Worm (Caenorhabditis elegans) whole organism, L4 larva: Measurements from ENCODE around the gene ints-5.

Source experiments
- F37D6.2 ChIP-seq: sonication (generic microtip); optimal IDR thresholded peaks from 2 replicates; lab custom pipeline; 2016; ENCODE audit warnings: mild to moderate bottlenecking, missing genetic modification characterization, missing compliant biosample characterization
- F49E8.2 ChIP-seq: sonication (generic microtip); optimal IDR thresholded peaks from 2 replicates; lab custom pipeline; 2016; ENCODE audit warnings: missing compliant biosample characterization, mild to moderate bottlenecking, missing genetic modification characterization, borderline replicate concordance
- T26A8.4 ChIP-seq: fragments of 200-800 bp; sonication (Bioruptor generic); IDR thresholded peaks from 2 replicates; pipeline ENCODE4 v1.3.6; 2022; ENCODE audit warnings: missing genetic modification characterization, missing compliant biosample characterization
- Y105C5A.15 ChIP-seq: fragments of 200-800 bp; sonication (Bioruptor generic); IDR thresholded peaks from 2 replicates; pipeline ENCODE4 v1.3.6; 2022; ENCODE audit warnings: missing genetic modification characterization, missing compliant biosample characterization
- Y48G9A.11 ChIP-seq: fragments of 200-800 bp; sonication (Bioruptor generic); IDR thresholded peaks from 2 replicates; pipeline ENCODE4 v1.3.6; 2022; ENCODE audit warnings: missing genetic modification reagents, missing genetic modification characterization, missing compliant biosample characterization
- Y5F2A.4 ChIP-seq: fragments of 200-800 bp; sonication (Bioruptor generic); optimal IDR thresholded peaks from 2 replicates; lab custom pipeline; 2018; ENCODE audit warnings: mild to moderate bottlenecking, missing genetic modification characterization, missing compliant biosample characterization
- Y75B8A.6 ChIP-seq: fragments of 200-800 bp; sonication (Bioruptor generic); IDR thresholded peaks from 2 replicates; pipeline ENCODE4 v1.3.6; 2022; ENCODE audit warnings: missing genetic modification reagents, missing genetic modification characterization, missing compliant biosample characterization
- ZK337.2 ChIP-seq: fragments of 200-800 bp; sonication (Bioruptor generic); IDR thresholded peaks from 2 replicates; pipeline ENCODE4 v1.3.6; 2022; ENCODE audit warnings: missing genetic modification reagents, missing genetic modification characterization, missing compliant biosample characterization
- ZK546.5 ChIP-seq, 2 experiments: sonication (generic microtip); optimal IDR thresholded peaks; 2 replicates each; lab custom pipeline; 2017; ENCODE audit warnings: missing biosample characterization in 2 of 2, missing genetic modification characterization in 2 of 2
- aly-2 ChIP-seq: sonication (generic microtip); optimal IDR thresholded peaks from 2 replicates; lab custom pipeline; 2018; ENCODE audit warnings: missing biosample characterization, missing genetic modification characterization
- attf-4 ChIP-seq: sonication (generic microtip); optimal IDR thresholded peaks from 3 replicates; lab custom pipeline; 2017; ENCODE audit warnings: missing biosample characterization, missing genetic modification characterization
- ceh-28 ChIP-seq: fragments of 150-350 bp; optimal IDR thresholded peaks from 2 replicates; lab custom pipeline; 2014; ENCODE audit warnings: missing biosample characterization, missing genetic modification reagents, missing genetic modification characterization
- ceh-32 ChIP-seq: sonication (generic microtip); optimal IDR thresholded peaks from 2 replicates; lab custom pipeline; 2016; ENCODE audit warnings: mild to moderate bottlenecking, missing genetic modification characterization, missing compliant biosample characterization; ENCODE audit not compliant: poor library complexity
- ceh-44 ChIP-seq: fragments of 200-800 bp; sonication (Bioruptor generic); IDR thresholded peaks from 2 replicates; pipeline ENCODE4 v1.3.6; 2022; ENCODE audit warnings: missing genetic modification reagents, missing genetic modification characterization, missing compliant biosample characterization
- ctbp-1 ChIP-seq: fragments of 200-800 bp; sonication (Bioruptor generic); IDR thresholded peaks from 2 replicates; pipeline ENCODE4 v1.3.6; 2022; ENCODE audit warnings: missing genetic modification reagents, missing genetic modification characterization, missing compliant biosample characterization
- daf-19 ChIP-seq: fragments of 200-800 bp; sonication (Bioruptor generic); conservative IDR thresholded peaks from 2 replicates; pipeline ENCODE4 v1.3.6; 2022; ENCODE audit warnings: missing genetic modification characterization, missing compliant biosample characterization
- dmd-6 ChIP-seq: fragments of 200-800 bp; sonication (Bioruptor generic); IDR thresholded peaks from 2 replicates; pipeline ENCODE4 v1.3.6; 2022; ENCODE audit warnings: missing genetic modification reagents, missing genetic modification characterization, missing compliant biosample characterization
- dmd-9 ChIP-seq: fragments of 200-800 bp; sonication (Bioruptor generic); IDR thresholded peaks from 2 replicates; pipeline ENCODE4 v1.3.6; 2022; ENCODE audit warnings: missing genetic modification reagents, missing genetic modification characterization, missing compliant biosample characterization
- egl-43 ChIP-seq: fragments of 200-800 bp; sonication (Bioruptor generic); IDR thresholded peaks from 2 replicates; pipeline ENCODE4 v1.3.6; 2022; ENCODE audit warnings: missing genetic modification reagents, missing genetic modification characterization, missing compliant biosample characterization
- fkh-10 ChIP-seq: fragments of 150-350 bp; optimal IDR thresholded peaks from 2 replicates; lab custom pipeline; 2014; ENCODE audit warnings: missing biosample characterization, missing genetic modification reagents, missing genetic modification characterization
- hif-1 ChIP-seq, 2 experiments: sonication (generic microtip); optimal IDR thresholded peaks; 2 replicates each; lab custom pipeline; 2016 to 2017; ENCODE audit warnings: missing compliant biosample characterization in 2 of 2, missing genetic modification characterization in 2 of 2, missing genetic modification reagents in 2 of 2, missing genotype in 2 of 2, mild to moderate bottlenecking in 1 of 2
- jun-1 ChIP-seq: fragments of 150-350 bp; optimal IDR thresholded peaks from 2 replicates; lab custom pipeline; 2014; ENCODE audit warnings: missing biosample characterization, missing genetic modification reagents, missing genetic modification characterization
- lin-1 ChIP-seq: fragments of 200-800 bp; sonication (Bioruptor generic); IDR thresholded peaks from 2 replicates; pipeline ENCODE4 v1.3.6; 2022; ENCODE audit warnings: missing genetic modification reagents, missing genetic modification characterization, missing compliant biosample characterization
- lin-15B ChIP-seq: fragments of 150-350 bp; sonication (generic microtip); optimal IDR thresholded peaks from 3 replicates; lab custom pipeline; 2014; ENCODE audit warnings: missing biosample characterization, missing genetic modification characterization
- lin-39 ChIP-seq: fragments of 150-350 bp; optimal IDR thresholded peaks from 2 replicates; lab custom pipeline; 2014; ENCODE audit warnings: missing biosample characterization, missing genetic modification reagents, missing genetic modification characterization
- madf-5 ChIP-seq, 2 experiments: fragments of 200-800 bp; sonication (Bioruptor generic); IDR thresholded peaks; 2 replicates each; pipeline ENCODE4 v1.3.6; 2022; ENCODE audit warnings: missing compliant biosample characterization in 2 of 2, missing genetic modification characterization in 2 of 2
- madf-9 ChIP-seq: fragments of 200-800 bp; sonication (Bioruptor generic); conservative IDR thresholded peaks from 2 replicates; pipeline ENCODE4 v1.3.6; 2022; ENCODE audit warnings: missing genetic modification reagents, missing genetic modification characterization, missing compliant biosample characterization
- mdl-1 ChIP-seq, 2 experiments: fragments of 150-350 bp in 1 of 2; sonication (generic microtip) in 1 of 2; optimal IDR thresholded peaks; 2 replicates each; lab custom pipeline; 2014 to 2017; ENCODE audit warnings: missing biosample characterization in 2 of 2, missing genetic modification characterization in 2 of 2
- mdt-29 ChIP-seq: fragments of 200-800 bp; sonication (Bioruptor generic); IDR thresholded peaks from 2 replicates; pipeline ENCODE4 v1.3.6; 2022; ENCODE audit warnings: missing genetic modification reagents, missing genetic modification characterization, missing compliant biosample characterization
- mes-2 ChIP-seq: sonication (generic microtip); optimal IDR thresholded peaks from 2 replicates; lab custom pipeline; 2016; ENCODE audit warnings: missing genotype, mild to moderate bottlenecking, missing genetic modification characterization, missing compliant biosample characterization; ENCODE audit not compliant: poor library complexity, severe bottlenecking
- mxl-2 ChIP-seq: fragments of 200-800 bp; sonication (Bioruptor generic); conservative IDR thresholded peaks from 2 replicates; pipeline ENCODE4 v1.3.6; 2022; ENCODE audit warnings: missing genetic modification reagents, missing genetic modification characterization, missing compliant biosample characterization
- nhr-10 ChIP-seq: fragments of 150-350 bp; optimal IDR thresholded peaks from 2 replicates; lab custom pipeline; 2014; ENCODE audit warnings: missing biosample characterization, missing genetic modification characterization
- nhr-11 ChIP-seq: fragments of 150-350 bp; optimal IDR thresholded peaks from 2 replicates; lab custom pipeline; 2014; ENCODE audit warnings: missing biosample characterization, missing genetic modification characterization
- nhr-48 ChIP-seq: sonication (generic microtip); optimal IDR thresholded peaks from 2 replicates; lab custom pipeline; 2016; ENCODE audit warnings: mild to moderate bottlenecking, missing genetic modification characterization, missing compliant biosample characterization
- nhr-77 ChIP-seq: fragments of 150-350 bp; optimal IDR thresholded peaks from 2 replicates; lab custom pipeline; 2014; ENCODE audit warnings: missing biosample characterization, missing genetic modification characterization
- pha-4 ChIP-seq, 2 experiments: fragments of 150-350 bp in 1 of 2; fragments of 200-800 bp in 1 of 2; sonication (Bioruptor generic) in 1 of 2; IDR thresholded peaks in 1 of 2; optimal IDR thresholded peaks in 1 of 2; 2 replicates each; pipeline versions ENCODE4 v1.3.6 to Lab custom; 2014 to 2022; ENCODE audit warnings: missing genetic modification characterization in 2 of 2, missing genetic modification reagents in 2 of 2, missing biosample characterization in 1 of 2, missing compliant biosample characterization in 1 of 2
- php-3 ChIP-seq: fragments of 200-800 bp; sonication (Bioruptor generic); IDR thresholded peaks from 2 replicates; pipeline ENCODE4 v1.3.6; 2022; ENCODE audit warnings: missing genetic modification reagents, missing genetic modification characterization, missing compliant biosample characterization
- pqm-1 ChIP-seq: sonication (generic microtip); optimal IDR thresholded peaks from 2 replicates; lab custom pipeline; 2017; ENCODE audit warnings: missing biosample characterization, missing genetic modification characterization
- rbr-2 ChIP-seq: sonication (generic microtip); optimal IDR thresholded peaks from 2 replicates; lab custom pipeline; 2016; ENCODE audit warnings: missing genotype, missing genetic modification characterization, missing compliant biosample characterization
- saeg-2 ChIP-seq: fragments of 200-800 bp; sonication (Bioruptor generic); IDR thresholded peaks from 2 replicates; pipeline ENCODE4 v1.3.6; 2022; ENCODE audit warnings: missing genetic modification reagents, missing genetic modification characterization, missing compliant biosample characterization
- set-16 ChIP-seq: fragments of 200-800 bp; sonication (Bioruptor generic); IDR thresholded peaks from 2 replicates; pipeline ENCODE4 v1.3.6; 2022; ENCODE audit warnings: missing genetic modification reagents, missing genetic modification characterization, missing compliant biosample characterization
- spr-3 ChIP-seq: fragments of 200-800 bp; sonication (Bioruptor generic); optimal IDR thresholded peaks from 2 replicates; lab custom pipeline; 2018; ENCODE audit warnings: mild to moderate bottlenecking, missing genetic modification characterization, missing compliant biosample characterization
- tra-1 ChIP-seq: fragments of 200-800 bp; sonication (Bioruptor generic); IDR thresholded peaks from 2 replicates; pipeline ENCODE4 v1.3.6; 2022; ENCODE audit warnings: missing genetic modification reagents, missing genetic modification characterization, missing compliant biosample characterization
- unc-130 ChIP-seq: sonication (generic microtip); optimal IDR thresholded peaks from 2 replicates; lab custom pipeline; 2016; ENCODE audit warnings: missing genetic modification reagents, missing genetic modification characterization, missing compliant biosample characterization
- unc-62 ChIP-seq, 3 experiments: fragments of 150-350 bp in 1 of 3; sonication (generic microtip); optimal IDR thresholded peaks in 2 of 3; peaks in 1 of 3; 1 replicate in 1 of 3; 2 replicates in 2 of 3; lab custom pipeline; 2014 to 2017; ENCODE audit warnings: missing biosample characterization in 3 of 3, missing genetic modification characterization in 3 of 3, missing genetic modification reagents in 3 of 3, missing genotype in 1 of 3
- zag-1 ChIP-seq: fragments of 150-350 bp; optimal IDR thresholded peaks from 2 replicates; lab custom pipeline; 2014; ENCODE audit warnings: missing biosample characterization, missing genetic modification characterization
- zfp-2 ChIP-seq: sonication (generic microtip); optimal IDR thresholded peaks from 2 replicates; lab custom pipeline; 2016; ENCODE audit warnings: mild to moderate bottlenecking, missing genetic modification characterization, missing compliant biosample characterization
- ztf-7 ChIP-seq: fragments of 150-350 bp; optimal IDR thresholded peaks from 2 replicates; lab custom pipeline; 2014; ENCODE audit warnings: missing biosample characterization, missing genetic modification characterization

Gene ints-5

ce11 chrV:18575084-18575483 lies 41.3 kb downstream of the ints-5 start:
- TF ChIP-seq lin-1 (no peak), ceh-32 (tag; lab: Kevin White, UChicago) (no peak), F49E8.2 (tag; lab: Kevin White, UChicago) (no peak), dmd-9 (GFP tag; lab: Robert Waterston, UW) (no peak), madf-5 (GFP tag; IDR thresholded peaks at IDR 0.05; lab: Robert Waterston, UW) (no peak), lin-39 (tag; lab: Kevin White, UChicago) (no peak), mes-2 (tag; lab: Kevin White, UChicago) (peak; percentile 8), set-16 (no peak), nhr-77 (tag; lab: Kevin White, UChicago) (peak; percentile 23), saeg-2 (0 out of 2 replicates have a peak, but pooled peaks have one; percentile 37), ZK546.5 (tag; optimal IDR thresholded peaks at IDR 0.05; lab: Kevin White, UChicago) (no peak), rbr-2 (tag; lab: Kevin White, UChicago) (no peak), pqm-1 (tag; lab: Kevin White, UChicago) (no peak), nhr-48 (tag; lab: Kevin White, UChicago) (peak; percentile 18), fkh-10 (GFP tag; lab: Kevin White, UChicago) (no peak), T26A8.4 (GFP tag; lab: Robert Waterston, UW) (no peak), mxl-2 (peak; percentile 19; the same call in 1 of the 2 replicates), dmd-6 (GFP tag; lab: Robert Waterston, UW) (no peak), aly-2 (tag; lab: Kevin White, UChicago) (no peak), Y48G9A.11 (GFP tag; lab: Robert Waterston, UW) (no peak), nhr-10 (no peak), unc-62 (GFP tag; optimal IDR thresholded peaks at IDR 0.05 in 1 of 2; lab: Kevin White, UChicago) (peak in 1 of 2 experiments; percentile 88), unc-62 (tag; optimal IDR thresholded peaks at IDR 0.05; lab: Kevin White, UChicago) (no peak), Y75B8A.6 (GFP tag; lab: Robert Waterston, UW) (no peak), Y5F2A.4 (GFP tag; lab: Kevin White, UChicago) (no peak), ceh-28 (tag; lab: Kevin White, UChicago) (no peak), zag-1 (tag; lab: Kevin White, UChicago) (no peak)

- no peak for TF ChIP-seq mxl-2
- TF ChIP-seq php-3: 0 out of 2 replicates have a peak, but pooled peaks have one; percentile 43
- no peak for TF ChIP-seq attf-4 (tag; lab: Kevin White, UChicago)
- TF ChIP-seq Y105C5A.15 (GFP tag; lab: Robert Waterston, UW): no peak
- no peak for TF ChIP-seq hif-1 (tag; optimal IDR thresholded peaks at IDR 0.05; lab: Kevin White, UChicago)
- no peak for TF ChIP-seq ztf-7
- no peak for TF ChIP-seq jun-1 (tag; lab: Kevin White, UChicago)
- no peak for TF ChIP-seq pha-4 (GFP tag; IDR thresholded peaks at IDR 0.05; lab: Robert Waterston, UW)
- TF ChIP-seq pha-4 (tag; optimal IDR thresholded peaks at IDR 0.05; lab: Kevin White, UChicago): no peak
- TF ChIP-seq madf-5 (GFP tag; IDR thresholded peaks at IDR 0.05; lab: Robert Waterston, UW): no peak
- no peak for TF ChIP-seq set-16
- peak; percentile 36; the same call in 1 of the 2 replicates for TF ChIP-seq T26A8.4 (GFP tag; lab: Robert Waterston, UW)
- TF ChIP-seq daf-19: no peak
- no peak for TF ChIP-seq ZK546.5 (tag; optimal IDR thresholded peaks at IDR 0.05; lab: Kevin White, UChicago)
- TF ChIP-seq spr-3 (GFP tag; lab: Kevin White, UChicago): peak; percentile 44
- no peak for TF ChIP-seq zag-1 (tag; lab: Kevin White, UChicago)
- TF ChIP-seq Y48G9A.11 (GFP tag; lab: Robert Waterston, UW): no peak
- TF ChIP-seq mdt-29 (GFP tag; lab: Robert Waterston, UW): no peak
- no peak for TF ChIP-seq ZK337.2 (GFP tag; lab: Robert Waterston, UW)
- no peak for TF ChIP-seq egl-43 (GFP tag; lab: Robert Waterston, UW)
- no peak for TF ChIP-seq F37D6.2
- no peak for TF ChIP-seq unc-130
- TF ChIP-seq madf-9: no peak
- TF ChIP-seq saeg-2: no peak
- TF ChIP-seq ceh-44 (GFP tag; lab: Robert Waterston, UW): no peak
- TF ChIP-seq lin-15B (tag; lab: Kevin White, UChicago): no peak
- no peak for TF ChIP-seq nhr-11
- TF ChIP-seq tra-1 (GFP tag; lab: Robert Waterston, UW): no peak
- TF ChIP-seq ctbp-1: no peak
- TF ChIP-seq mdl-1 (tag; optimal IDR thresholded peaks at IDR 0.05; lab: Kevin White, UChicago): no peak
- no peak for TF ChIP-seq zfp-2 (tag; lab: Kevin White, UChicago)
Measured at ce11 chrV:18576128-18576527, 42.4 kb downstream of the ints-5 start.
